Worm (Caenorhabditis elegans): ENCODE results near the gene D1014.6.

D1014.6 gene

ce11 chrV:8120868-8121267 lies at the start of gene D1014.6:
D1014.6 (plus strand) TSS chrV:8121168.
- TF ChIP-seq unc-62 (GFP tag; optimal IDR thresholded peaks at IDR 0.05), result no peak

ce11 chrV:8072047-8072446 lies 48.9 kb upstream of the D1014.6 start, which contains the start of gene str-144:
str-144 (minus strand) TSS chrV:8072147.
- no peak for TF ChIP-seq unc-62 (GFP tag; optimal IDR thresholded peaks at IDR 0.05)

DNA sequence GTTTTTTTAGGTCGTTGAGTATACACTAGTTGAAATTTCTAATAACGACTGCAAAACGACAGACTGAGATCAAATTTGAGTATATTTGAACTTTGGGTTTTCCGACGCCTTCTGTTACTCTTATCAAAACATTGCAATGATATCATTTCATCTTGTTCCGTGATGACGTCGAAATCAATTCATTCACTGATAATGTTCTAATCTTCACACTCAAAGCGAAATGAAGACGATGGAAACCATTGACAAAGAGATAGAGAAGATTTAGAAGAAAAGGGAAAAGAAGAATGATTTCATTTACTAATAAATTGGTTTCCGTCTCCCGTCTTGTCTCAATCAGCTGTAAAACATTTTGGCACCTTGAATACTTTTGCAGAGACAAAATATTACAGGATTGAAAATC lies 47.8 kb upstream of the D1014.6 start:
- TF ChIP-seq unc-62 (GFP tag; optimal IDR thresholded peaks at IDR 0.05), result no peak

DNA sequence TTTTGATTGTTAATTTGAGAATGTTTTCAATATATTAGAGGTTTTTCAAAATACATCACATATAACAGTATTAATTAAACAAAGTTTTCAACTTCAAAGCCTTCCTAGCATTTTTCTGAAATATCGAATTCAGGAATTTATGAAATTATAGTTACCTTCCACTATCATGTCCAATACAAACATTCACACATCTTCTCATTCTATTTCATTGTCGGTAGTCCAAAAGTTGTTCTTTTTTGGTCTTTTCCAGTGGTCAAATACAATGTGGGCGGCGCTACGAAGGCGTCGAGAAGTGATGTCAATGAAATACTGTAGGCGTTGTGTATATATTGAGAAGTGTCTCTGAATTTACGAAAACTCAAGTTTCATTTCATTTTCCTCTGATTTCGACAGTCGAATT lies 45.3 kb upstream of the D1014.6 start, which contains the start of gene catp-3:
TSS of gene catp-3 (plus strand) at position 301 of the 400 bp plus-strand sequence.
- TF ChIP-seq unc-62 (GFP tag; optimal IDR thresholded peaks at IDR 0.05), result no peak

DNA sequence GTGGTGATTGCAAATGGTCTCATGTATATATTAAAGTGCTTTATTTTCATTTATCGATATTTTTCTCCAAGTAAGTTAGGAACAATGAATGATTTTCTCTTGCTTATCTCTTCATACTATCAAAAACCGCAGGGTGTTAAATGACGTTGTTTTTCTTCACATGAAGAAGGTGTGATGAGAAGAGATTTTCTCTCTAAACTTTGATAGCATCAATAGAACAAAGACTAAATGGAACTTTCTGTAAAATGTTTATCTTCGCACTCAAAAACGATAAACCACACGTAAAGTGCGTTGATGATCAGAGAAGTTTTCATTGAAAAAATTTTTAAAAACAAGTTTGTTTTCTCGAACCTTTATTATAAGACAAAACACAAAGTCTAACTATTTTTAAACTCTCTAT lies 41.2 kb upstream of the D1014.6 start:
- no peak for TF ChIP-seq unc-62 (GFP tag; optimal IDR thresholded peaks at IDR 0.05)

ce11 chrV:8081579-8081978 lies 39.4 kb upstream of the D1014.6 start, which contains the start of gene str-131:
str-131 (minus strand) TSS chrV:8081679.
- no peak for TF ChIP-seq unc-62 (GFP tag; optimal IDR thresholded peaks at IDR 0.05)

DNA sequence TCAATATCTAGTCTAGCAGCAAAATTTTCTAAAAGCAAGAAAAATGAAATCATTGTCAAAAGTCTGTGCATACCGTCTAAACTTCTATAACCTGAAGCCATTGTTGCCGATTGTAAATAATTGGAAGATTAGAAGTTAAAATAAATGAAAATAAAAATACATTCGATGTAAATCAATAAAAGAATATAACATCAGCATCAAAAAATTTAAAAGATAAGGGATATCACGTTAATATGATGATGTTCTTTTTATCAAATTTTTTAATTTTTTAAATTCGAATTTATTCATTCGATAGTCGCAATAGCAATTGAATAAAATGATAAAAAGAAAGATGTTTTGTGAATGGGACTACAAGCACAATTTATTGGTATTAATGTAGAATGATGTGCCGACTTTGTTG lies 35.8 kb upstream of the D1014.6 start, which contains the start of gene C09H5.7:
TSS of gene C09H5.7 (minus strand) at position 101 of the 400 bp plus-strand sequence.
- no peak for TF ChIP-seq unc-62 (GFP tag; optimal IDR thresholded peaks at IDR 0.05)

DNA sequence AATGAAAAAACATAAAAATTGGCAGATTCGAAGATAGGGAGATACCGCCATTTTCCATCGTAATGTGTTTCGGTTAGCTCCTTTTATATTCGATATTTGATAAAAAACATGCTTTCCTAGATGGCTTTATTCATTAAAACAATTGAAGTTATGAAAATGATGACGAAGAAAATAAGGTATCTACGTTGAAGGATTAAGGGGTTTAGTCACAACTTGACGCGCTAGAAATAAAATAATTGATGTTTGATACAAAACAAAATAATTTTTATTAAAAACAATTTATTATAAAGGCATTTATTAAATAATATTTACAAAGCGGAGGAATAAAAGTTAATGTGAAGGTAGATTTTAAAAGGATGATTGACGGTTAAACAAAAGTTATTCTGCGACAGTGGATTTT lies 30.4 kb upstream of the D1014.6 start, which contains the start of gene str-130:
TSS of gene str-130 (minus strand) at position 101 of the 400 bp plus-strand sequence.
- TF ChIP-seq unc-62 (GFP tag; optimal IDR thresholded peaks at IDR 0.05), result no peak

- TF ChIP-seq unc-62 (GFP tag; optimal IDR thresholded peaks at IDR 0.05), result no peak
Measured at ce11 chrV:8092385-8092784, 28.6 kb upstream of the D1014.6 start, which contains the start of gene str-129. str-129 (minus strand) TSS chrV:8092485.

- no peak for TF ChIP-seq unc-62 (GFP tag; optimal IDR thresholded peaks at IDR 0.05)
Measured at ce11 chrV:8095378-8095777, 25.6 kb upstream of the D1014.6 start, which contains the start of gene str-146. str-146 (minus strand) TSS chrV:8095478.

- TF ChIP-seq unc-62 (GFP tag; optimal IDR thresholded peaks at IDR 0.05), result no peak
Measured at ce11 chrV:8098239-8098638, 22.7 kb upstream of the D1014.6 start, which contains the start of gene str-145. str-145 (minus strand) TSS chrV:8098339.

DNA sequence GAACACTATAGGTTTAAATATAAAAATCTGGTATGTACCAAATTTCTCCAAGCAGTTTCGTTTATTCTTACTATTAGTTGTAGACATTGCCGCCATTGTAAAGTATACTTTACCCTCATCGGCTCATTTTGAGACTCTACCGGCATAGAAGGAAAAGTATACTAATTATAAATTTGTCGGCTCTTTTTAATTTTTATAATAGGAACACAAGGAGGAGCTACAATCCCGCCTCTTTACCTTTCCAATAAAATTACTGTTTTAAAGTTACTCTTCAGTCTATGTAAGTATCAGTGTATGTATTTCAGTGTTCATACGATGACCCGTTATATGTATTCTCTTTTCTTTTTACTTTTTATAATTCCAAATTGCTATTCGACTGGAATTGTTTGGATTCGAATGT lies 21.7 kb upstream of the D1014.6 start, which contains the start of gene sdz-23:
TSS of gene sdz-23 (plus strand) at position 301 of the 400 bp plus-strand sequence.
- TF ChIP-seq unc-62 (GFP tag; optimal IDR thresholded peaks at IDR 0.05), result no peak

DNA sequence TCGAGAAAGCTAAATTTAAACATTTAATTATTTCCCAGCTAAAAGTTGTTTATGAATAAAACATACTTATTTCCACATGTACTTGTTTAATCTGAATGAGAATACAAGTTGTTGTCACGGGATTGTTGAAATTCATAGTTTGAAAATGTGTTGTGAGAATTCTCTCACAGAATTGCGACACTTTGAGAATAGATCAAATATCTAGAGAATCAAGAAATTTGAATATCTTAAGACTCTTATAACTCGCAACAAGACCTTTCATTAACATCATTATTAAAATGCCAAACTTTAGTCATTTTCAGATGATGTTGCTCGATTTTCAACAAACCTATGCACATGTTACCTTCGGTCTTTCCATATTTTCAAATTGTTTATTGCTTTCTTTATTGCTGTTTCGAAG lies 18.0 kb upstream of the D1014.6 start, which contains the start of gene str-90:
TSS of gene str-90 (plus strand) at position 301 of the 400 bp plus-strand sequence.
- TF ChIP-seq unc-62 (GFP tag; optimal IDR thresholded peaks at IDR 0.05), result no peak

- no peak for TF ChIP-seq unc-62 (GFP tag; optimal IDR thresholded peaks at IDR 0.05)
Measured at ce11 chrV:8104473-8104872, 16.5 kb upstream of the D1014.6 start, which contains the start of gene srlf-16. srlf-16 (plus strand) TSS chrV:8104773.

ce11 chrV:8108670-8109069 lies 12.3 kb upstream of the D1014.6 start, which contains the start of gene myo-5:
myo-5 (plus strand) TSS chrV:8108970.
- no peak for TF ChIP-seq unc-62 (GFP tag; optimal IDR thresholded peaks at IDR 0.05)

DNA sequence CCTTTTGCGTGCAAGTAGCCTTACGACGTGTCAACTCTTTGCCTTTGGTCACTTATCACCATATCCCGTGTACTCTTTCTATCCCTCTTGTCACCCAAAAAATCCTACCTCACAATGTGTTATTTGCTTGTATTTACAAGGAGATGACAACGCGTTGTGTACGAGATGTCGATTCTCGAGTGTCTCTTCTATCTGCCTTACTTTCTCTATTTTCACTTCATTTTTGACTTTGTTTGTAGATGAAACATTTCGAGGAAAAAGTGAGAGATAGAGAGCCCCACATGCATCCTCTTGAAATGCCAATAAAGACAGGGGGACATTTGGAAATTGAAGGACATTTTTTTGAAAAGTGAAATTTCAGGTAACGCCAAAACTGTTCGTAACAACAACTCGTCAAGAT lies 10.2 kb upstream of the D1014.6 start:
- TF ChIP-seq unc-62 (GFP tag; optimal IDR thresholded peaks at IDR 0.05), result no peak

- no peak for TF ChIP-seq unc-62 (GFP tag; optimal IDR thresholded peaks at IDR 0.05)
Measured at ce11 chrV:8114542-8114941, 6.4 kb upstream of the D1014.6 start.

All from whole organism, dauer.